Fruit fly (Drosophila melanogaster) whole organism, embryonic: Measurements from ENCODE around the gene CG7407.

Experiments
- ATbp ChIP-seq: fragments of 200-800 bp; sonication (Bioruptor generic); optimal IDR thresholded peaks from 2 replicates; lab custom pipeline; 2017; ENCODE audit warnings: missing biosample characterization, mild to moderate bottlenecking, missing genetic modification characterization, missing genetic modification reagents
- CG10979 ChIP-seq: fragments of 200-800 bp; sonication (Bioruptor generic); optimal IDR thresholded peaks from 2 replicates; lab custom pipeline; 2018; ENCODE audit warnings: missing biosample characterization, mild to moderate bottlenecking, missing genetic modification characterization, moderate library complexity
- CG13296 ChIP-seq: fragments of 200-800 bp; sonication (Bioruptor generic); optimal IDR thresholded peaks from 3 replicates; lab custom pipeline; 2018; ENCODE audit warnings: missing biosample characterization, mild to moderate bottlenecking, missing genetic modification characterization
- CG14965 ChIP-seq: fragments of 200-800 bp; sonication (Bioruptor generic); optimal IDR thresholded peaks from 2 replicates; lab custom pipeline; 2016; ENCODE audit warnings: missing biosample characterization, missing genetic modification characterization, borderline replicate concordance
- CG15696 ChIP-seq: fragments of 200-800 bp; sonication (Bioruptor generic); optimal IDR thresholded peaks from 2 replicates; lab custom pipeline; 2019; ENCODE audit warnings: missing biosample characterization, mild to moderate bottlenecking, missing genetic modification characterization, moderate library complexity
- CG1603 ChIP-seq: fragments of 200-800 bp; sonication (Bioruptor generic); optimal IDR thresholded peaks from 2 replicates; lab custom pipeline; 2019; ENCODE audit warnings: missing biosample characterization, mild to moderate bottlenecking, missing genetic modification characterization, moderate library complexity
- CG17385 ChIP-seq: fragments of 200-800 bp; sonication (Bioruptor generic); optimal IDR thresholded peaks from 3 replicates; lab custom pipeline; 2018; ENCODE audit warnings: missing biosample characterization, mild to moderate bottlenecking, missing genetic modification characterization
- CG1832 ChIP-seq: fragments of 200-800 bp; sonication (Bioruptor generic); optimal IDR thresholded peaks from 2 replicates; lab custom pipeline; 2017; ENCODE audit warnings: missing biosample characterization, mild to moderate bottlenecking, missing genetic modification characterization, inconsistent platforms
- CG2678 ChIP-seq: fragments of 200-800 bp; sonication (Bioruptor generic); optimal IDR thresholded peaks from 3 replicates; lab custom pipeline; 2019; ENCODE audit warnings: missing biosample characterization, mild to moderate bottlenecking, missing genetic modification characterization, moderate library complexity
- CG33213 ChIP-seq: fragments of 200-800 bp; sonication (Bioruptor generic); optimal IDR thresholded peaks from 3 replicates; lab custom pipeline; 2016; ENCODE audit warnings: missing biosample characterization, missing genetic modification characterization
- CG42726 ChIP-seq: fragments of 200-800 bp; sonication (Bioruptor generic); IDR thresholded peaks from 2 replicates; pipeline ENCODE4 v1.3.6; 2022; ENCODE audit warnings: missing biosample characterization, missing genetic modification characterization; ENCODE audit not compliant: partially characterized antibody
- CG4730 ChIP-seq: fragments of 200-800 bp; sonication (Bioruptor generic); IDR thresholded peaks from 2 replicates; pipeline ENCODE4 v1.3.6; 2022; ENCODE audit warnings: missing biosample characterization, missing genetic modification characterization
- CG6689 ChIP-seq: fragments of 200-800 bp; sonication (Bioruptor generic); IDR thresholded peaks from 2 replicates; pipeline ENCODE4 v1.3.6; 2022; ENCODE audit warnings: missing biosample characterization, missing genetic modification characterization
- CG6765 ChIP-seq: fragments of 200-800 bp; sonication (Bioruptor generic); optimal IDR thresholded peaks from 3 replicates; lab custom pipeline; 2017; ENCODE audit warnings: missing biosample characterization, mild to moderate bottlenecking, missing genetic modification characterization
- CG7357 ChIP-seq: fragments of 200-800 bp; sonication (Bioruptor generic); IDR thresholded peaks from 3 replicates; pipeline ENCODE4 v1.3.6; 2022; ENCODE audit warnings: missing biosample characterization, missing genetic modification characterization
- CG8281 ChIP-seq: fragments of 200-800 bp; sonication (Bioruptor generic); optimal IDR thresholded peaks from 2 replicates; lab custom pipeline; 2018; ENCODE audit warnings: missing biosample characterization, mild to moderate bottlenecking, missing genetic modification characterization, moderate library complexity
- CG8478 ChIP-seq: fragments of >200 bp; optimal IDR thresholded peaks from 2 replicates; lab custom pipeline; 2018
- CG8765 ChIP-seq: fragments of 200-800 bp; sonication (Bioruptor generic); IDR thresholded peaks from 2 replicates; pipeline ENCODE4 v1.3.6; 2022; ENCODE audit warnings: missing biosample characterization, missing genetic modification characterization
- CTCF ChIP-seq: fragments of 200-800 bp; sonication (Bioruptor generic); optimal IDR thresholded peaks from 2 replicates; lab custom pipeline; 2017; ENCODE audit warnings: missing biosample characterization, mild to moderate bottlenecking, missing genetic modification characterization, moderate library complexity
- Camta ChIP-seq: fragments of 200-800 bp; sonication (Bioruptor generic); optimal IDR thresholded peaks from 2 replicates; lab custom pipeline; 2016; ENCODE audit warnings: missing biosample characterization, missing genetic modification characterization
- Dip2 ChIP-seq: fragments of 200-800 bp; sonication (Bioruptor generic); IDR thresholded peaks from 2 replicates; pipeline ENCODE4 v1.3.6; 2022; ENCODE audit warnings: missing biosample characterization, missing genetic modification characterization
- Doc3 ChIP-seq: fragments of 200-800 bp; sonication (Bioruptor generic); IDR thresholded peaks from 3 replicates; pipeline ENCODE4 v1.3.6; 2022; ENCODE audit warnings: missing biosample characterization, missing genetic modification characterization; ENCODE audit not compliant: partially characterized antibody
- Hey ChIP-seq: fragments of 200-800 bp; sonication (Bioruptor generic); optimal IDR thresholded peaks from 3 replicates; lab custom pipeline; 2018; ENCODE audit warnings: missing biosample characterization, mild to moderate bottlenecking, missing genetic modification characterization
- HmgZ ChIP-seq: fragments of 200-800 bp; sonication (Bioruptor generic); optimal IDR thresholded peaks from 2 replicates; lab custom pipeline; 2018; ENCODE audit warnings: missing biosample characterization, mild to moderate bottlenecking, missing genetic modification characterization
- Hr51 ChIP-seq, 2 experiments: fragments of 200-800 bp; sonication (Bioruptor generic); optimal IDR thresholded peaks; 2 replicates in 1 of 2; 3 replicates in 1 of 2; lab custom pipeline; 2016 to 2018; ENCODE audit warnings: missing biosample characterization in 2 of 2, missing genetic modification characterization in 2 of 2, mild to moderate bottlenecking in 1 of 2, moderate library complexity in 1 of 2
- Hr78 ChIP-seq, 2 experiments: fragments of 200-800 bp in 1 of 2; fragments of >200 bp in 1 of 2; sonication (Bioruptor generic) in 1 of 2; optimal IDR thresholded peaks; 2 replicates each; lab custom pipeline; 2017 to 2019; ENCODE audit warnings: missing biosample characterization in 2 of 2, missing genetic modification characterization in 2 of 2, mild to moderate bottlenecking in 1 of 2, moderate library complexity in 1 of 2
- Kr ChIP-seq: fragments of 200-800 bp; sonication (Bioruptor generic); optimal IDR thresholded peaks from 2 replicates; lab custom pipeline; 2017; ENCODE audit warnings: missing biosample characterization, mild to moderate bottlenecking, missing genetic modification characterization
- Mrtf ChIP-seq: fragments of 200-800 bp; sonication (Bioruptor generic); IDR thresholded peaks from 3 replicates; pipeline ENCODE4 v1.3.6; 2022; ENCODE audit warnings: missing biosample characterization, missing genetic modification characterization
- NFAT ChIP-seq: fragments of 200-800 bp; sonication (Bioruptor generic); IDR thresholded peaks from 2 replicates; pipeline ENCODE4 v1.3.6; 2022; ENCODE audit warnings: missing biosample characterization, missing genetic modification characterization
- Neu2 ChIP-seq: fragments of 200-800 bp; sonication (Bioruptor generic); optimal IDR thresholded peaks from 3 replicates; lab custom pipeline; 2016; ENCODE audit warnings: missing biosample characterization, missing genetic modification characterization, borderline replicate concordance
- aop ChIP-seq: fragments of 200-800 bp; sonication (Bioruptor generic); IDR thresholded peaks from 2 replicates; pipeline ENCODE4 v1.3.6; 2022; ENCODE audit warnings: missing biosample characterization, missing genetic modification characterization
- ara ChIP-seq: fragments of 200-800 bp; sonication (Bioruptor generic); IDR thresholded peaks from 2 replicates; pipeline ENCODE4 v1.3.6; 2022; ENCODE audit warnings: missing biosample characterization, missing genetic modification characterization
- ato ChIP-seq: fragments of 200-800 bp; sonication (Bioruptor generic); IDR thresholded peaks from 2 replicates; pipeline ENCODE4 v1.3.6; 2022; ENCODE audit warnings: missing biosample characterization, missing genetic modification characterization; ENCODE audit not compliant: partially characterized antibody
- bab2 ChIP-seq: fragments of 200-800 bp; sonication (Bioruptor generic); optimal IDR thresholded peaks from 2 replicates; lab custom pipeline; 2016; ENCODE audit warnings: missing biosample characterization, missing genetic modification characterization
- bbx ChIP-seq: fragments of 200-800 bp; sonication (Bioruptor generic); IDR thresholded peaks from 2 replicates; pipeline ENCODE4 v1.3.6; 2022; ENCODE audit warnings: missing biosample characterization, missing genetic modification characterization; ENCODE audit not compliant: partially characterized antibody
- disco-r ChIP-seq: fragments of 200-800 bp; sonication (Bioruptor generic); optimal IDR thresholded peaks from 2 replicates; lab custom pipeline; 2016; ENCODE audit warnings: missing biosample characterization, missing genetic modification characterization
- emc ChIP-seq: fragments of 200-800 bp; sonication (Bioruptor generic); optimal IDR thresholded peaks from 2 replicates; lab custom pipeline; 2016; ENCODE audit warnings: missing biosample characterization, missing genetic modification characterization
- fd3F ChIP-seq: fragments of 200-800 bp; sonication (Bioruptor generic); optimal IDR thresholded peaks from 2 replicates; lab custom pipeline; 2018; ENCODE audit warnings: missing biosample characterization, mild to moderate bottlenecking, missing genetic modification characterization, moderate library complexity
- hkb ChIP-seq, 2 experiments: fragments of 200-800 bp in 1 of 2; fragments of >200 bp in 1 of 2; sonication (Bioruptor generic) in 1 of 2; IDR thresholded peaks in 1 of 2; optimal IDR thresholded peaks in 1 of 2; 2 replicates each; pipeline versions ENCODE4 v1.3.6 to Lab custom; 2017 to 2022; ENCODE audit warnings: missing biosample characterization in 1 of 2, missing genetic modification characterization in 1 of 2
- hth ChIP-seq: fragments of >200 bp; optimal IDR thresholded peaks from 2 replicates; lab custom pipeline; 2017; ENCODE audit warnings: inconsistent platforms
- ind ChIP-seq: fragments of 200-800 bp; sonication (Bioruptor generic); optimal IDR thresholded peaks from 3 replicates; lab custom pipeline; 2016; ENCODE audit warnings: missing biosample characterization, missing genetic modification characterization
- inv ChIP-seq: fragments of 200-800 bp; sonication (Bioruptor generic); IDR thresholded peaks from 2 replicates; pipeline ENCODE4 v1.3.6; 2022; ENCODE audit warnings: missing biosample characterization, missing genetic modification characterization; ENCODE audit not compliant: partially characterized antibody
- lbe ChIP-seq: fragments of 200-800 bp; sonication (Bioruptor generic); optimal IDR thresholded peaks from 2 replicates; lab custom pipeline; 2016; ENCODE audit warnings: missing biosample characterization, mild to moderate bottlenecking, missing genetic modification characterization
- luna ChIP-seq: fragments of 200-800 bp; sonication (Bioruptor generic); optimal IDR thresholded peaks from 2 replicates; lab custom pipeline; 2016; ENCODE audit warnings: missing biosample characterization, missing genetic modification characterization
- nau ChIP-seq: fragments of 200-800 bp; sonication (Bioruptor generic); optimal IDR thresholded peaks from 3 replicates; lab custom pipeline; 2017; ENCODE audit warnings: missing biosample characterization, mild to moderate bottlenecking, missing genetic modification characterization, missing genetic modification reagents
- pros ChIP-seq: fragments of 200-800 bp; sonication (Bioruptor generic); optimal IDR thresholded peaks from 3 replicates; lab custom pipeline; 2019; ENCODE audit warnings: missing biosample characterization, mild to moderate bottlenecking, missing genetic modification characterization, moderate library complexity
- sd ChIP-seq: fragments of 200-800 bp; sonication (Bioruptor generic); optimal IDR thresholded peaks from 3 replicates; lab custom pipeline; 2018; ENCODE audit warnings: missing biosample characterization, mild to moderate bottlenecking, missing genetic modification characterization, moderate library complexity
- zen ChIP-seq: fragments of 200-800 bp; sonication (Bioruptor generic); optimal IDR thresholded peaks from 3 replicates; lab custom pipeline; 2018; ENCODE audit warnings: missing biosample characterization, mild to moderate bottlenecking, missing genetic modification characterization, moderate library complexity
- zfh2 ChIP-seq: fragments of 200-800 bp; sonication (Bioruptor generic); optimal IDR thresholded peaks from 2 replicates; lab custom pipeline; 2016; ENCODE audit warnings: missing biosample characterization, missing genetic modification characterization

The CG7407 gene

DNA sequence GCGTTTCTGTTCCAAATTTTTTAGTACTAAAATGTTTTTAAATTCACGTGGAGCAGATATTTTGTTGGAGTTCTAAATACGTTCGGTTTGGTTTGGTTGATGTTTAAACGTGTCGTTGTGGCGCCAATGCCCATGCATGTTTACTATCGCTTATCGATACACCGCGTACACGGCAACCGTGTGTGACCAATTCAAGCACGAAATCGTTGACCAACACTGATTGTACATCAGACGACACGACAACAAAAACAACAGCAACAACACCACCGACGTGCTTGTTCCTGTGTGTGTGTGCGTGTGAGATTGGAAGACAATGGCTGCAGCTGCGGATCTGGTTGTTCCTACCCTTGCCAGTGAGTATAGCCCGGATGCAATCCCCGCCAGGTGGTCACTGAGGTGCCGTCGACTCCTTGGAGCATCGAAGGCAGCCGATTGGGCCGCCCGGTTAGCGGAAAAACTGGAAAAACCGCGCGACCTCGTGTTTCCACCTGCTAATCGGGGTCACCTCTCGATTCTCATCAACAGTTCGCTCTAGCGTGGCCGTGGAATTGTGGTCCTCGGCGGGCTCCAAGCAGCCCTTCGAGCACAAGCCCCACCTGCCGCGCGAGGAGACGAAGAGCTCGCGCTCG is 1.6 kb downstream of the CG7407 start, which contains the start of gene eIF2A (continued):
- TF ChIP-seq sd (tag; lab: Kevin White, UChicago) (no peak), hkb (optimal IDR thresholded peaks at IDR 0.05; lab: Kevin White, UChicago) (no peak), hkb (GFP tag; IDR thresholded peaks at IDR 0.05; lab: Robert Waterston, UW) (peak; percentile 60; the same call in 1 of the 2 replicates), aop (GFP tag; lab: Robert Waterston, UW) (no peak), Hr51 (GFP tag; optimal IDR thresholded peaks at IDR 0.05; lab: Kevin White, UChicago) (peak in 1 of 2 experiments; percentile 54), HmgZ (tag; lab: Kevin White, UChicago) (peak; percentile 94), CG6689 (0 out of 2 replicates have a peak, but pooled peaks have one; percentile 37), Neu2 (GFP tag; lab: Kevin White, UChicago) (no peak), ara (GFP tag; lab: Robert Waterston, UW) (peak; percentile 13; the same call in 1 of the 2 replicates), CG8281 (tag; lab: Kevin White, UChicago) (no peak), CG7357 (GFP tag; lab: Robert Waterston, UW) (no peak), CG14965 (GFP tag; lab: Kevin White, UChicago) (no peak), NFAT (GFP tag; lab: Robert Waterston, UW) (peak; percentile 69), CG8478 (lab: Kevin White, UChicago) (peak; percentile 28), Mrtf (GFP tag; lab: Robert Waterston, UW) (no peak), zfh2 (GFP tag; lab: Kevin White, UChicago) (peak; percentile 73), lbe (GFP tag; lab: Kevin White, UChicago) (peak; percentile 57), bbx (GFP tag; lab: Robert Waterston, UW) (peak; percentile 88), CG1832 (GFP tag; lab: Kevin White, UChicago) (no peak), CG10979 (tag; lab: Kevin White, UChicago) (peak; percentile 44), bab2 (GFP tag; lab: Kevin White, UChicago) (peak; percentile 57), CG2678 (tag; lab: Kevin White, UChicago) (no peak), CG42726 (GFP tag; lab: Robert Waterston, UW) (peak; percentile 29; the same call in 1 of the 2 replicates), Dip2 (GFP tag; lab: Robert Waterston, UW) (no peak), Camta (GFP tag; lab: Kevin White, UChicago) (no peak), CG17385 (peak; percentile 47), Hr78 (GFP tag; optimal IDR thresholded peaks at IDR 0.05; lab: Kevin White, UChicago) (peak in 1 of 2 experiments; percentile 76), emc (GFP tag; lab: Kevin White, UChicago) (no peak), fd3F (GFP tag; lab: Kevin White, UChicago) (peak; percentile 0), Hey (tag; lab: Kevin White, UChicago) (no peak), CG8765 (no peak), Doc3 (GFP tag; lab: Robert Waterston, UW) (peak; percentile 59; the same call in 2 of the 3 replicates), luna (peak; percentile 36), ind (GFP tag; lab: Kevin White, UChicago) (peak; percentile 54), disco-r (GFP tag; lab: Kevin White, UChicago) (peak; percentile 49), CG4730 (no peak), CG1603 (tag; lab: Kevin White, UChicago) (peak; percentile 92), pros (GFP tag; lab: Kevin White, UChicago) (no peak), inv (peak; percentile 56; the same call in 1 of the 2 replicates), CG13296 (GFP tag; lab: Kevin White, UChicago) (peak; percentile 51), CG6765 (peak; percentile 27), Kr (GFP tag; lab: Kevin White, UChicago) (no peak), ATbp (GFP tag; lab: Kevin White, UChicago) (no peak), ato (GFP tag; lab: Robert Waterston, UW) (peak; percentile 77), nau (GFP tag; lab: Kevin White, UChicago) (no peak), CG33213 (GFP tag; lab: Kevin White, UChicago) (peak; percentile 85), hth (no peak), zen (tag; lab: Kevin White, UChicago) (peak; percentile 42), CTCF (GFP tag; lab: Kevin White, UChicago) (peak; percentile 33), CG15696 (tag; lab: Kevin White, UChicago) (no peak)
